Fruit fly (Drosophila melanogaster): ENCODE results near the gene fax.
A peak's percentile ranks its signal among the peaks of the same experiment; 100 is the strongest.

fax gene

dm6 chr3L:16385880-16386584 is 25.6 kb downstream of the fax start, which contains the start of the genes Agpat3 and RAF2:
Agpat3 (minus strand) TSS chr3L:16385957.
RAF2 (plus strand) TSS chr3L:16386327.
- TF ChIP-seq CG34367 (tag; optimal IDR thresholded peaks at IDR 0.05): no peak
- TF ChIP-seq CG15710 (tag; optimal IDR thresholded peaks at IDR 0.05): peak; percentile 55
- no peak for TF ChIP-seq CG10348 (GFP tag; IDR thresholded peaks at IDR 0.05)
- no peak for TF ChIP-seq D1 (tag; optimal IDR thresholded peaks at IDR 0.05)
- 0 out of 2 replicates have a peak, but pooled peaks have one; percentile 5 for TF ChIP-seq CG12605 (GFP tag; IDR thresholded peaks at IDR 0.05)
- peak; percentile 35 for TF ChIP-seq CG9948 (tag; optimal IDR thresholded peaks at IDR 0.05)
- TF ChIP-seq CG8159 (tag; optimal IDR thresholded peaks at IDR 0.05): peak; percentile 48
- no peak for TF ChIP-seq Ets98B (GFP tag; IDR thresholded peaks at IDR 0.05)
- no peak for TF ChIP-seq fd96Ca (GFP tag; IDR thresholded peaks at IDR 0.05)
- TF ChIP-seq rn (GFP tag; IDR thresholded peaks at IDR 0.05): 0 out of 2 replicates have a peak, but pooled peaks have one; percentile 13
- TF ChIP-seq CG17806 (tag; optimal IDR thresholded peaks at IDR 0.05): peak; percentile 34
- TF ChIP-seq Pif1A (GFP tag; optimal IDR thresholded peaks at IDR 0.05): no peak

dm6 chr3L:16385252-16385879 is 26.3 kb downstream of the fax start:
- no peak for TF ChIP-seq D1 (tag; optimal IDR thresholded peaks at IDR 0.05)
- no peak for TF ChIP-seq Ets98B (GFP tag; IDR thresholded peaks at IDR 0.05)
- TF ChIP-seq EcR (GFP tag; optimal IDR thresholded peaks at IDR 0.05): peak; percentile 93
- TF ChIP-seq fd96Ca (GFP tag; IDR thresholded peaks at IDR 0.05): no peak; the same call in 2 of the 3 replicates
- TF ChIP-seq CG12605 (GFP tag; IDR thresholded peaks at IDR 0.05): 0 out of 2 replicates have a peak, but pooled peaks have one; percentile 14
- TF ChIP-seq CG34367 (tag; optimal IDR thresholded peaks at IDR 0.05): no peak
- no peak for TF ChIP-seq CG9948 (tag; optimal IDR thresholded peaks at IDR 0.05)
- peak; percentile 43 for TF ChIP-seq Pif1A (GFP tag; optimal IDR thresholded peaks at IDR 0.05)
- no peak for TF ChIP-seq CG8159 (tag; optimal IDR thresholded peaks at IDR 0.05)
- no peak for TF ChIP-seq gl (tag; optimal IDR thresholded peaks at IDR 0.05)
- no peak for TF ChIP-seq rn (GFP tag; IDR thresholded peaks at IDR 0.05)
- TF ChIP-seq CG4496 (GFP tag; IDR thresholded peaks at IDR 0.05): 0 out of 3 replicates have a peak, but pooled peaks have one; percentile 52

DNA sequence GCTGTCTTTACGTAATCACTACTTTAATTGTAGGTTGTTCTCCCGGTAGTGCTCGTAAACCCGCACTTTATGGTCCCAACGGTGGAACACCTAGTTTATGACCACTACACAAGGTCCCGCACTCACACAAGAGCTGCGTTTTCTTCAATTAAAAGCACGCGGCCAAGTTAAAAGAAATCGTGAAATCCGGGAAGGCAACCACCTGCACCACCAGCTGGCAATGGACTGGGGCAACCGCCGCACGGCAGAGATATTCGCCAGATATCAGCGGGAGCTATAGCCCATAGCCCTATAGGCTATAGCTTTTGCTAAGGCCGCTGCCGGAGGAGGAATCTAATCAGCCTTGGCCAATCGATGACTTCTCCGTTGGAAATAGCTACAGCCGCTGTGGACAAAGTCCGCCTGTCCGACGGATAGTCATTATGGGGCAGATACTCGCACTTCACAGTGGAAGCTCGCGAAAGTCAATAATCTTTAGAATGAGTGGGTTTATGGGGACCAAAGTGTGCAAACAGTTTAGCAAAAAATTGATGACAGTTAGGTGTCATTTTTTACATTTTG is 27.4 kb downstream of the fax start:
- peak; percentile 41; the same call in 1 of the 3 replicates for TF ChIP-seq CG4496 (GFP tag; IDR thresholded peaks at IDR 0.05)
- TF ChIP-seq CG32121 (GFP tag; IDR thresholded peaks at IDR 0.05): no peak
- peak; percentile 40; the same call in 1 of the 3 replicates for TF ChIP-seq fd96Ca (GFP tag; IDR thresholded peaks at IDR 0.05)
- no peak for TF ChIP-seq CG8159 (tag; optimal IDR thresholded peaks at IDR 0.05)
- no peak for TF ChIP-seq Pif1B (GFP tag; optimal IDR thresholded peaks at IDR 0.05)
- TF ChIP-seq gl (tag; optimal IDR thresholded peaks at IDR 0.05): peak; percentile 18
- 0 out of 2 replicates have a peak, but pooled peaks have one; percentile 32 for TF ChIP-seq Ets98B (GFP tag; IDR thresholded peaks at IDR 0.05)
- TF ChIP-seq Pif1A (GFP tag; optimal IDR thresholded peaks at IDR 0.05): no peak
- peak; percentile 12 for TF ChIP-seq CG8301 (tag; optimal IDR thresholded peaks at IDR 0.05)
- no peak for TF ChIP-seq CG34367 (tag; optimal IDR thresholded peaks at IDR 0.05)
- TF ChIP-seq CG12605 (GFP tag; IDR thresholded peaks at IDR 0.05): peak; percentile 37; the same call in 1 of the 2 replicates

DNA sequence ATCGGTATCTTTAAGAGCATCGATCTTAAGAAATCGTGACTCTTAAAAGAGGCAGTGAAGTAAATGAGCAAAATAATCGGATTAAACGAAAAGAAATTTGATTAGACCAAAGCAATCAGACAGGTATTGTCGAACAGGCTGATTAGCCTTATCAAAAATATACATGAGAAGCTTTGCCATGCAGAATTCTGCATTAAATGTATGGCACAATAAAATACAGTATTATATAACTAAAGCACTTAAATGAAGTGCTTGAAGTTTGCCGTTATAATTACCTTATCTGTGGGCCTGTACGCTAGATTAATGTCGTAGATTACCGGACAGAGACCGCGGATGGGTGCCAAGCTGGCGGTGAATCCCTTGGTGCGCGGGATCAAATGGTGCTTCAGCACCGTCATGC is 28.6 kb downstream of the fax start:
- TF ChIP-seq CG4496 (GFP tag; IDR thresholded peaks at IDR 0.05) (no peak), CG14655 (GFP tag; optimal IDR thresholded peaks at IDR 0.05) (no peak), CG13204 (GFP tag; optimal IDR thresholded peaks at IDR 0.05) (no peak), Ets98B (GFP tag; IDR thresholded peaks at IDR 0.05) (no peak), EcR (GFP tag; optimal IDR thresholded peaks at IDR 0.05) (no peak), rn (GFP tag; IDR thresholded peaks at IDR 0.05) (no peak)

dm6 chr3L:16381184-16381797 is 30.3 kb downstream of the fax start, which contains the start of gene Agpat4:
Agpat4 (minus strand) TSS chr3L:16381570.
- TF ChIP-seq CG34367 (tag; optimal IDR thresholded peaks at IDR 0.05) (no peak), CG32121 (GFP tag; IDR thresholded peaks at IDR 0.05) (no peak), fd96Ca (GFP tag; IDR thresholded peaks at IDR 0.05) (no peak)

dm6 chr3L:16380770-16381169 is 30.9 kb downstream of the fax start:
- TF ChIP-seq Ets98B (GFP tag; IDR thresholded peaks at IDR 0.05) (no peak), CG13204 (GFP tag; optimal IDR thresholded peaks at IDR 0.05) (no peak), EcR (GFP tag; optimal IDR thresholded peaks at IDR 0.05) (no peak), Pif1B (GFP tag; optimal IDR thresholded peaks at IDR 0.05) (no peak), CG8301 (tag; optimal IDR thresholded peaks at IDR 0.05) (peak; percentile 21)
